Fruit fly (Drosophila melanogaster) whole organism, embryonic: Measurements from ENCODE around the gene HipHop.
A peak's percentile ranks its signal among the peaks of the same experiment; 100 is the strongest.

Source experiments
- Bdp1 ChIP-seq: fragments of 200-800 bp; sonication (Bioruptor generic); optimal IDR thresholded peaks from 3 replicates; lab custom pipeline; 2016; ENCODE audit warnings: missing biosample characterization, missing genetic modification characterization
- CG10267 ChIP-seq: fragments of 200-800 bp; sonication (Bioruptor generic); optimal IDR thresholded peaks from 2 replicates; lab custom pipeline; 2018; ENCODE audit warnings: missing biosample characterization, mild to moderate bottlenecking, missing genetic modification characterization, moderate library complexity
- CG10959 ChIP-seq: fragments of 200-800 bp; sonication (Bioruptor generic); IDR thresholded peaks from 2 replicates; pipeline ENCODE4 v1.3.6; 2022; ENCODE audit warnings: missing biosample characterization, missing genetic modification characterization
- CG11247 ChIP-seq: fragments of 200-800 bp; sonication (Bioruptor generic); IDR thresholded peaks from 2 replicates; pipeline ENCODE4 v1.3.6; 2022; ENCODE audit warnings: missing biosample characterization, missing genetic modification characterization
- CG12744 ChIP-seq: fragments of 200-800 bp; sonication (Bioruptor generic); optimal IDR thresholded peaks from 2 replicates; lab custom pipeline; 2016; ENCODE audit warnings: missing biosample characterization, missing genetic modification characterization
- CG13894 ChIP-seq: fragments of 200-800 bp; sonication (Bioruptor generic); optimal IDR thresholded peaks from 3 replicates; lab custom pipeline; 2018; ENCODE audit warnings: missing biosample characterization, mild to moderate bottlenecking, missing genetic modification characterization, moderate library complexity
- CG16813 ChIP-seq: fragments of 200-800 bp; sonication (Bioruptor generic); IDR thresholded peaks from 3 replicates; pipeline ENCODE4 v1.3.6; 2022; ENCODE audit warnings: missing biosample characterization, missing genetic modification characterization; ENCODE audit not compliant: partially characterized antibody
- CG17361 ChIP-seq: fragments of 200-800 bp; sonication (Bioruptor generic); IDR thresholded peaks from 3 replicates; pipeline ENCODE4 v1.3.6; 2022; ENCODE audit warnings: missing biosample characterization, missing genetic modification characterization
- CG2199 ChIP-seq: fragments of 200-800 bp; sonication (Bioruptor generic); IDR thresholded peaks from 3 replicates; pipeline ENCODE4 v1.3.6; 2022; ENCODE audit warnings: missing biosample characterization, missing genetic modification characterization
- CG33557 ChIP-seq: fragments of 200-800 bp; sonication (Bioruptor generic); optimal IDR thresholded peaks from 2 replicates; lab custom pipeline; 2019; ENCODE audit warnings: missing biosample characterization, mild to moderate bottlenecking, missing genetic modification characterization, moderate library complexity
- CG6683 ChIP-seq: fragments of 200-800 bp; sonication (Bioruptor generic); optimal IDR thresholded peaks from 2 replicates; lab custom pipeline; 2017; ENCODE audit warnings: missing biosample characterization, mild to moderate bottlenecking, missing genetic modification characterization, missing genetic modification reagents
- CkIIα-i1 ChIP-seq: fragments of 200-800 bp; sonication (Bioruptor generic); IDR thresholded peaks from 2 replicates; pipeline ENCODE4 v1.3.6; 2022; ENCODE audit warnings: missing biosample characterization, missing genetic modification characterization
- Dip2 ChIP-seq: fragments of 200-800 bp; sonication (Bioruptor generic); IDR thresholded peaks from 2 replicates; pipeline ENCODE4 v1.3.6; 2022; ENCODE audit warnings: missing biosample characterization, missing genetic modification characterization
- Dip3 ChIP-seq: fragments of 200-800 bp; sonication (Bioruptor generic); optimal IDR thresholded peaks from 3 replicates; lab custom pipeline; 2016; ENCODE audit warnings: missing biosample characterization, missing genetic modification characterization
- Dref ChIP-seq: fragments of 200-800 bp; sonication (Bioruptor generic); IDR thresholded peaks from 2 replicates; pipeline ENCODE4 v1.3.6; 2022; ENCODE audit warnings: missing biosample characterization, missing genetic modification characterization
- Drgx ChIP-seq: fragments of 200-800 bp; sonication (Bioruptor generic); IDR thresholded peaks from 2 replicates; pipeline ENCODE4 v1.3.6; 2022; ENCODE audit warnings: missing biosample characterization, missing genetic modification characterization
- E2f1 ChIP-seq: fragments of 200-800 bp; sonication (Bioruptor generic); IDR thresholded peaks from 2 replicates; pipeline ENCODE4 v1.3.6; 2022; ENCODE audit warnings: missing biosample characterization, missing genetic modification characterization
- ERR ChIP-seq: fragments of 200-800 bp; sonication (Bioruptor generic); optimal IDR thresholded peaks from 2 replicates; lab custom pipeline; 2016; ENCODE audit warnings: missing biosample characterization, missing genetic modification characterization
- Ets65A ChIP-seq: fragments of 200-800 bp; sonication (Bioruptor generic); peaks from one replicate; lab custom pipeline; 2016; ENCODE audit warnings: missing biosample characterization, missing genetic modification characterization
- GATAe ChIP-seq: fragments of 200-800 bp; sonication (Bioruptor generic); conservative IDR thresholded peaks from 2 replicates; pipeline ENCODE4 v1.3.6; 2022; ENCODE audit warnings: missing biosample characterization, missing genetic modification characterization
- Hr78 ChIP-seq, 2 experiments: fragments of 200-800 bp in 1 of 2; fragments of >200 bp in 1 of 2; sonication (Bioruptor generic) in 1 of 2; optimal IDR thresholded peaks; 2 replicates each; lab custom pipeline; 2017 to 2019; ENCODE audit warnings: missing biosample characterization in 2 of 2, missing genetic modification characterization in 2 of 2, mild to moderate bottlenecking in 1 of 2, moderate library complexity in 1 of 2
- Hsf ChIP-seq: fragments of 200-800 bp; sonication (Bioruptor generic); optimal IDR thresholded peaks from 3 replicates; lab custom pipeline; 2016; ENCODE audit warnings: missing biosample characterization, missing genetic modification characterization
- MESR4 ChIP-seq: fragments of 200-800 bp; sonication (Bioruptor generic); optimal IDR thresholded peaks from 2 replicates; lab custom pipeline; 2018; ENCODE audit warnings: missing biosample characterization, mild to moderate bottlenecking, missing genetic modification characterization, moderate library complexity
- Med ChIP-seq: fragments of 200-800 bp; sonication (Bioruptor generic); peaks from one replicate; lab custom pipeline; 2016; ENCODE audit warnings: missing biosample characterization, missing genetic modification characterization, mild to moderate bottlenecking, inconsistent platforms, moderate library complexity
- Mes4 ChIP-seq: fragments of 200-800 bp; sonication (Bioruptor generic); optimal IDR thresholded peaks from 2 replicates; lab custom pipeline; 2016; ENCODE audit warnings: missing biosample characterization, missing genetic modification characterization
- Scr ChIP-seq: fragments of 200-800 bp; sonication (Bioruptor generic); IDR thresholded peaks from 2 replicates; pipeline ENCODE4 v1.3.6; 2022; ENCODE audit warnings: missing biosample characterization, missing genetic modification characterization; ENCODE audit not compliant: partially characterized antibody
- amos ChIP-seq: fragments of 200-800 bp; sonication (Bioruptor generic); IDR thresholded peaks from 2 replicates; pipeline ENCODE4 v1.3.6; 2022; ENCODE audit warnings: missing biosample characterization, missing genetic modification characterization; ENCODE audit not compliant: partially characterized antibody
- ato ChIP-seq: fragments of 200-800 bp; sonication (Bioruptor generic); IDR thresholded peaks from 2 replicates; pipeline ENCODE4 v1.3.6; 2022; ENCODE audit warnings: missing biosample characterization, missing genetic modification characterization; ENCODE audit not compliant: partially characterized antibody
- chinmo ChIP-seq: fragments of 200-800 bp; sonication (Bioruptor generic); IDR thresholded peaks from 4 replicates; pipeline ENCODE4 v1.3.6; 2022; ENCODE audit warnings: missing biosample characterization, missing genetic modification characterization; ENCODE audit not compliant: partially characterized antibody
- eve ChIP-seq, 2 experiments: fragments of >200 bp; optimal IDR thresholded peaks; 2 replicates each; lab custom pipeline; 2017; ENCODE audit warnings: missing biosample characterization in 2 of 2, missing genetic modification characterization in 2 of 2
- grn ChIP-seq: fragments of 200-800 bp; sonication (Bioruptor generic); optimal IDR thresholded peaks from 3 replicates; lab custom pipeline; 2017; ENCODE audit warnings: missing biosample characterization, missing genetic modification characterization
- hb ChIP-seq: fragments of 200-800 bp; sonication (Bioruptor generic); IDR thresholded peaks from 3 replicates; pipeline ENCODE4 v1.3.6; 2022; ENCODE audit warnings: missing biosample characterization, missing genetic modification characterization; ENCODE audit not compliant: partially characterized antibody
- hbn ChIP-seq: fragments of 200-800 bp; sonication (Bioruptor generic); IDR thresholded peaks from 2 replicates; pipeline ENCODE4 v1.3.6; 2022; ENCODE audit warnings: missing biosample characterization, missing genetic modification characterization; ENCODE audit not compliant: partially characterized antibody
- hkb ChIP-seq, 2 experiments: fragments of 200-800 bp in 1 of 2; fragments of >200 bp in 1 of 2; sonication (Bioruptor generic) in 1 of 2; IDR thresholded peaks in 1 of 2; optimal IDR thresholded peaks in 1 of 2; 2 replicates each; pipeline versions ENCODE4 v1.3.6 to Lab custom; 2017 to 2022; ENCODE audit warnings: missing biosample characterization in 1 of 2, missing genetic modification characterization in 1 of 2
- jumu ChIP-seq: fragments of 200-800 bp; sonication (Bioruptor generic); optimal IDR thresholded peaks from 3 replicates; lab custom pipeline; 2016; ENCODE audit warnings: missing biosample characterization, missing genetic modification characterization
- nerfin-2 ChIP-seq: fragments of 200-800 bp; sonication (Bioruptor generic); IDR thresholded peaks from 2 replicates; pipeline ENCODE4 v1.3.6; 2022; ENCODE audit warnings: missing biosample characterization, missing genetic modification characterization; ENCODE audit not compliant: partially characterized antibody
- pfk ChIP-seq: fragments of 200-800 bp; sonication (Bioruptor generic); optimal IDR thresholded peaks from 2 replicates; lab custom pipeline; 2018; ENCODE audit warnings: missing biosample characterization, mild to moderate bottlenecking, missing genetic modification characterization, moderate library complexity
- pnt ChIP-seq: fragments of 200-800 bp; sonication (Bioruptor generic); optimal IDR thresholded peaks from 3 replicates; lab custom pipeline; 2016; ENCODE audit warnings: missing biosample characterization, missing genetic modification characterization
- pzg ChIP-seq: fragments of 200-800 bp; sonication (Bioruptor generic); optimal IDR thresholded peaks from 3 replicates; lab custom pipeline; 2018; ENCODE audit warnings: missing biosample characterization, mild to moderate bottlenecking, missing genetic modification characterization, moderate library complexity
- scrt ChIP-seq: fragments of 200-800 bp; sonication (Bioruptor generic); optimal IDR thresholded peaks from 2 replicates; lab custom pipeline; 2018; ENCODE audit warnings: missing biosample characterization, mild to moderate bottlenecking, missing genetic modification characterization, moderate library complexity
- sens-2 ChIP-seq: fragments of 200-800 bp; sonication (Bioruptor generic); IDR thresholded peaks from 2 replicates; pipeline ENCODE4 v1.3.6; 2022; ENCODE audit warnings: missing biosample characterization, missing genetic modification characterization
- sima ChIP-seq: fragments of 200-800 bp; sonication (Bioruptor generic); optimal IDR thresholded peaks from 2 replicates; lab custom pipeline; 2016; ENCODE audit warnings: missing biosample characterization, missing genetic modification characterization
- tna ChIP-seq: fragments of 200-800 bp; sonication (Bioruptor generic); IDR thresholded peaks from 2 replicates; pipeline ENCODE4 v1.3.6; 2022; ENCODE audit warnings: missing biosample characterization, missing genetic modification characterization; ENCODE audit not compliant: partially characterized antibody
- trh ChIP-seq: fragments of 200-800 bp; sonication (Bioruptor generic); optimal IDR thresholded peaks from 2 replicates; lab custom pipeline; 2016; ENCODE audit warnings: missing biosample characterization, missing genetic modification characterization
- wek ChIP-seq: fragments of 200-800 bp; sonication (Bioruptor generic); optimal IDR thresholded peaks from 3 replicates; lab custom pipeline; 2018; ENCODE audit warnings: missing biosample characterization, mild to moderate bottlenecking, missing genetic modification characterization, moderate library complexity

Gene HipHop

dm6 chr3L:18863327-18863726 is 42.4 kb downstream of the HipHop start, which contains the start of gene CG6865:
TSS of gene CG6865 (plus strand) at chr3L:18863647.
- TF ChIP-seq scrt: peak; percentile 81
- 0 out of 4 replicates have a peak, but pooled peaks have one; percentile 67 for TF ChIP-seq chinmo (GFP tag; lab: Robert Waterston, UW)
- TF ChIP-seq CG10267 (tag; lab: Kevin White, UChicago): no peak
- TF ChIP-seq, all 482 proteins: peak for 2

- TF ChIP-seq jumu (GFP tag; lab: Kevin White, UChicago): no peak
- peak; percentile 7 for TF ChIP-seq Hsf (GFP tag; lab: Kevin White, UChicago)
- TF ChIP-seq CG12744: no peak
- TF ChIP-seq CG17361: 0 out of 3 replicates have a peak, but pooled peaks have one; percentile 36
- no peak for TF ChIP-seq ERR (GFP tag; lab: Kevin White, UChicago)
- peak; percentile 26 for TF ChIP-seq Med (GFP tag; lab: Kevin White, UChicago)
- TF ChIP-seq Scr: peak; percentile 66
- TF ChIP-seq grn: no peak
- no peak for TF ChIP-seq Hr78 (GFP tag; optimal IDR thresholded peaks at IDR 0.05; lab: Kevin White, UChicago)
- TF ChIP-seq CG2199 (GFP tag; lab: Robert Waterston, UW): no peak
- no peak for TF ChIP-seq pnt (GFP tag; lab: Kevin White, UChicago)
- TF ChIP-seq pfk (GFP tag; lab: Kevin White, UChicago): peak; percentile 90
- TF ChIP-seq hb (GFP tag; lab: Robert Waterston, UW): peak; percentile 72
- TF ChIP-seq CG16813 (GFP tag; lab: Robert Waterston, UW): peak; percentile 72
- TF ChIP-seq CkIIα-i1: no peak
- TF ChIP-seq nerfin-2 (GFP tag; lab: Robert Waterston, UW): peak; percentile 64
- peak; percentile 76 for TF ChIP-seq Dref
- no peak for TF ChIP-seq Dip3
- TF ChIP-seq Dip2: no peak
- TF ChIP-seq CG13894 (tag; lab: Kevin White, UChicago): no peak
- TF ChIP-seq hkb (optimal IDR thresholded peaks at IDR 0.05; lab: Kevin White, UChicago): no peak
- TF ChIP-seq hkb (GFP tag; IDR thresholded peaks at IDR 0.05; lab: Robert Waterston, UW): 0 out of 2 replicates have a peak, but pooled peaks have one; percentile 21
- TF ChIP-seq eve (GFP tag; optimal IDR thresholded peaks at IDR 0.05; lab: Kevin White, UChicago): no peak
- TF ChIP-seq ato (GFP tag; lab: Robert Waterston, UW): peak; percentile 69; the same call in 1 of the 2 replicates
- no peak for TF ChIP-seq CG11247 (GFP tag; lab: Robert Waterston, UW)
- peak; percentile 43 for TF ChIP-seq Ets65A (GFP tag; lab: Kevin White, UChicago)
- TF ChIP-seq sima (GFP tag; lab: Kevin White, UChicago): no peak
- TF ChIP-seq CG33557: no peak
- TF ChIP-seq MESR4 (GFP tag; lab: Kevin White, UChicago): peak; percentile 47
- TF ChIP-seq Drgx (GFP tag; lab: Robert Waterston, UW): no peak
- TF ChIP-seq tna (GFP tag; lab: Robert Waterston, UW): peak; percentile 37; the same call in 1 of the 2 replicates
- TF ChIP-seq CG10959 (GFP tag; lab: Robert Waterston, UW): no peak
- peak; percentile 48 for TF ChIP-seq pzg (GFP tag; lab: Kevin White, UChicago)
- no peak for TF ChIP-seq GATAe
- TF ChIP-seq wek (GFP tag; lab: Kevin White, UChicago): peak; percentile 73
- no peak for TF ChIP-seq sens-2 (GFP tag; lab: Robert Waterston, UW)
- peak; percentile 81 for TF ChIP-seq amos (GFP tag; lab: Robert Waterston, UW)
- no peak for TF ChIP-seq CG6683 (GFP tag; lab: Kevin White, UChicago)
- no peak for TF ChIP-seq Mes4 (GFP tag; lab: Kevin White, UChicago)
- no peak for TF ChIP-seq Bdp1 (GFP tag; lab: Kevin White, UChicago)
- TF ChIP-seq E2f1 (GFP tag; lab: Robert Waterston, UW): no peak
- peak; percentile 39; the same call in 1 of the 2 replicates for TF ChIP-seq hbn (GFP tag; lab: Robert Waterston, UW)
- TF ChIP-seq trh (GFP tag; lab: Kevin White, UChicago): no peak
These were observed 44.7 kb downstream of the HipHop start, which contains the start of gene CG14074 for dm6 chr3L:18865447-18866367. TSS of gene CG14074 (plus strand) at chr3L:18866225.
